Worm (Caenorhabditis elegans): ENCODE results near the gene mrps-21.

- TF ChIP-seq him-1 (tag; optimal IDR thresholded peaks at IDR 0.05), result no peak
- no peak for TF ChIP-seq dao-5 (tag; optimal IDR thresholded peaks at IDR 0.05)
- no peak for TF ChIP-seq W03F9.2 (tag; optimal IDR thresholded peaks at IDR 0.05)
Observed at ce11 chrIV:4623852-4624251, 35.5 kb downstream of the mrps-21 start.
